Fruit fly (Drosophila melanogaster): ENCODE data around the gene CG3285.

CG3285 gene

DNA sequence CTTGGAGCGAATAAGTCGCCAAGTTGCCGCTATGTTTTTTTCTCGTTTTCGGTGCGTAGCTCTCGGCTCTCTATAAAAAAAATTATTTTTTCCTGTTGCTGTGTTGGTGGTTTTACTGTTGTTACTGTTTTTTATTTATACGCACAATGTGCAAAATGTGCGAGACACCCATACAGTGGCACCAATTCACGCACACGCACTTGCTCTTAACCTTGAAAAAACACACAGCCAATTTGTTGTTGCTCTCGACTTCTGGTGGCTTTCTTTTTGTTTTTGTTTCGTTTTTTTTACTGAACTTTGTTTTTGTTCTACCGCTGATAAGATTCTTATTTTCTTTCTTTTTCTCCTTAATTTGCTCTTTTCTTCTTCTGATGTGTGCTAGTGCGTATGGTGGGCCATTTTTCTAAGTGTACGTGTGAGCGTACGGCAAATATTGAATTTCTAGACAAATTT lies 25.5 kb downstream of the CG3285 start (continued):
- TF ChIP-seq sens (GFP tag) = peak; percentile 60
- TF ChIP-seq chif (GFP tag; optimal IDR thresholded peaks at IDR 0.05) = peak in 1 of 2 experiments; percentile 57
- 0 out of 4 replicates have a peak, but pooled peaks have one; percentile 17 for TF ChIP-seq chinmo (GFP tag; IDR thresholded peaks at IDR 0.05; ENCODE audit: partially characterized antibody)
- TF ChIP-seq Meics (GFP tag; optimal IDR thresholded peaks at IDR 0.05) = peak; percentile 19
- peak; percentile 71; the same call in 1 of the 2 replicates for TF ChIP-seq Rfx (GFP tag; IDR thresholded peaks at IDR 0.05)
- TF ChIP-seq ftz-f1 (GFP tag; optimal IDR thresholded peaks at IDR 0.05) = peak; percentile 96
- no peak for TF ChIP-seq Poxn (GFP tag; IDR thresholded peaks at IDR 0.05)
- no peak for TF ChIP-seq Opbp (GFP tag; IDR thresholded peaks at IDR 0.05; ENCODE audit: partially characterized antibody)
- TF ChIP-seq pum (GFP tag; optimal IDR thresholded peaks at IDR 0.05) = peak; percentile 4
- peak in 1 of 2 experiments; percentile 29 for TF ChIP-seq dpn (GFP tag; optimal IDR thresholded peaks at IDR 0.05)
- no peak for TF ChIP-seq gt (GFP tag; IDR thresholded peaks at IDR 0.05)
- 0 out of 2 replicates have a peak, but pooled peaks have one; percentile 9 for TF ChIP-seq CG32772 (GFP tag; IDR thresholded peaks at IDR 0.05)
- TF ChIP-seq CG14965 (GFP tag; optimal IDR thresholded peaks at IDR 0.05; ENCODE audit: borderline replicate concordance) = no peak
- peak; percentile 3 for TF ChIP-seq CG1792 (GFP tag; optimal IDR thresholded peaks at IDR 0.05)
- 0 out of 2 replicates have a peak, but pooled peaks have one; percentile 19 for TF ChIP-seq CG17612 (GFP tag; IDR thresholded peaks at IDR 0.05)
- peak; percentile 2 for TF ChIP-seq CG10209 (GFP tag; optimal IDR thresholded peaks at IDR 0.05)
- peak; percentile 12 for TF ChIP-seq BtbVII (GFP tag; optimal IDR thresholded peaks at IDR 0.05)
- peak; percentile 52 for TF ChIP-seq zf30C (GFP tag; optimal IDR thresholded peaks at IDR 0.05)
- peak; percentile 45 for TF ChIP-seq CG13624 (GFP tag; optimal IDR thresholded peaks at IDR 0.05)
- TF ChIP-seq Hmr (GFP tag; optimal IDR thresholded peaks at IDR 0.05) = peak; percentile 51
- TF ChIP-seq TFAM (GFP tag; optimal IDR thresholded peaks at IDR 0.05) = no peak
- TF ChIP-seq Vsx1 (GFP tag; optimal IDR thresholded peaks at IDR 0.05) = peak; percentile 18
- TF ChIP-seq zfh2 (GFP tag; optimal IDR thresholded peaks at IDR 0.05) = peak; percentile 24
- peak; percentile 5 for TF ChIP-seq p53 (GFP tag; optimal IDR thresholded peaks at IDR 0.05)
- no peak for TF ChIP-seq inv (GFP tag; IDR thresholded peaks at IDR 0.05; ENCODE audit: partially characterized antibody)
- peak; percentile 59 for TF ChIP-seq CG32532 (GFP tag; IDR thresholded peaks at IDR 0.05)
- TF ChIP-seq gcm2 (GFP tag; optimal IDR thresholded peaks at IDR 0.05) = no peak
- peak in 1 of 2 experiments; percentile 10 for TF ChIP-seq Trl (optimal IDR thresholded peaks at IDR 0.05)
- no peak for TF ChIP-seq Trl (GFP tag; optimal IDR thresholded peaks at IDR 0.05)
- TF ChIP-seq pan (optimal IDR thresholded peaks at IDR 0.05) = no peak
- no peak for TF ChIP-seq pan (GFP tag; optimal IDR thresholded peaks at IDR 0.05 in 1 of 2, IDR thresholded peaks at IDR 0.05 in 1 of 2)
- peak; percentile 57 for TF ChIP-seq CG9932 (GFP tag; IDR thresholded peaks at IDR 0.05)
- peak; percentile 10 for TF ChIP-seq CG3281 (GFP tag; optimal IDR thresholded peaks at IDR 0.05)
- peak; percentile 15 for TF ChIP-seq ind (GFP tag; optimal IDR thresholded peaks at IDR 0.05)
- no peak for TF ChIP-seq CG17361 (GFP tag; IDR thresholded peaks at IDR 0.05)
- peak; percentile 55 for TF ChIP-seq Ets65A (GFP tag)
- no peak for TF ChIP-seq sim (GFP tag; IDR thresholded peaks at IDR 0.05)
- 0 out of 2 replicates have a peak, but pooled peaks have one; percentile 22 for TF ChIP-seq CG14014 (GFP tag; IDR thresholded peaks at IDR 0.05)
- TF ChIP-seq ken (GFP tag; IDR thresholded peaks at IDR 0.05) = no peak
- no peak for TF ChIP-seq en (GFP tag; optimal IDR thresholded peaks at IDR 0.05)
- TF ChIP-seq slbo (GFP tag; IDR thresholded peaks at IDR 0.05) = peak; percentile 63
- peak; percentile 95 for TF ChIP-seq nom (GFP tag; optimal IDR thresholded peaks at IDR 0.05)
- peak; percentile 38 for TF ChIP-seq mam (GFP tag; optimal IDR thresholded peaks at IDR 0.05)
- peak; percentile 19 for TF ChIP-seq cg (GFP tag; optimal IDR thresholded peaks at IDR 0.05)
- TF ChIP-seq CG8944 (GFP tag; optimal IDR thresholded peaks at IDR 0.05) = peak; percentile 0
- peak; percentile 1 for TF ChIP-seq CG34376 (GFP tag; optimal IDR thresholded peaks at IDR 0.05)
- no peak for TF ChIP-seq CG12769 (tag; optimal IDR thresholded peaks at IDR 0.05)
- no peak for TF ChIP-seq unpg (GFP tag; optimal IDR thresholded peaks at IDR 0.05)
- TF ChIP-seq Doc3 (GFP tag; IDR thresholded peaks at IDR 0.05; ENCODE audit: partially characterized antibody) = no peak
- TF ChIP-seq CG6654 (GFP tag; optimal IDR thresholded peaks at IDR 0.05) = no peak
- TF ChIP-seq cwo (GFP tag; optimal IDR thresholded peaks at IDR 0.05) = peak; percentile 58

Measured in whole organism, embryonic.